Fruit fly (Drosophila melanogaster): ENCODE measurements around the gene Pcyt2.
A peak's percentile ranks its signal among the peaks of the same experiment; 100 is the strongest.

Pcyt2 gene

DNA sequence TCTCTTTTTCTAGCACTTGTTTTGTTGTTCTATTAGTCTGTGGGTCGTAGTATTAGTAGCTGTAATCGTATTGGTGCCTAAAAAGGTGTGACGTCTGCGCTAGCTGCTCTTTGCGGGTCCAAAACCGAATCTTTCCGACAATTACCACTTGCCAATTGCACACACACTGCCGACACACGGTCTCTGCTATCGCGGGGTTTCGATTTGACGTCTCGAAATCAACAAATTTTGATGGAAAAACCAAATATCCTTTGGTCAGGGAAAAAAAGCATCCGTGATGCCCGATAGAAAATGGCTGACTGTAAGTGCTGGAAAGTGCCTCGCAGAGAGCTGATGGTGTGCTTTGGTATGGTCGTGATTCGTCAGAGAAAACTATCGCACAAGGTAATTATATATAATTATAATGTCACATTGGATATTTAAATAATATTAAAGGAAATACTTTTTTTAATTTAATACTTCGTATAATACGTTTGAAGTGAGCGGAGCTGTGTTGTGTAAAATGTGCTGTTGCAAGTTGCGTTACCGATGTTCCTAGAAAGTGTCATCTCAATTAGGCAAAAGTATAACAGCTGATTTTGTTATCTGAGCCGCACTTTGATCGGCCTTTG is 5.0 kb downstream of the Pcyt2 start, which contains the start of the genes Pex10 and CG12099 (continued):
- TF ChIP-seq sisA (GFP tag; IDR thresholded peaks at IDR 0.05) (peak; percentile 93), CG13424 (tag; optimal IDR thresholded peaks at IDR 0.05) (peak; percentile 92), CG10366 (GFP tag; IDR thresholded peaks at IDR 0.05) (peak; percentile 92), CG17568 (GFP tag; optimal IDR thresholded peaks at IDR 0.05) (no peak), Xbp1 (GFP tag; optimal IDR thresholded peaks at IDR 0.05) (peak; percentile 94), CG4854 (GFP tag; optimal IDR thresholded peaks at IDR 0.05) (peak; percentile 74), mam (GFP tag; optimal IDR thresholded peaks at IDR 0.05) (peak; percentile 78), nerfin-1 (tag; optimal IDR thresholded peaks at IDR 0.05) (peak; percentile 82), CG5245 (GFP tag; optimal IDR thresholded peaks at IDR 0.05) (peak; percentile 56), CG6654 (GFP tag; optimal IDR thresholded peaks at IDR 0.05) (peak; percentile 52), CrebB (tag; optimal IDR thresholded peaks at IDR 0.05) (peak; percentile 72), maf-S (GFP tag; optimal IDR thresholded peaks at IDR 0.05) (peak; percentile 72), row (GFP tag; IDR thresholded peaks at IDR 0.05) (peak; percentile 98), Mad (GFP tag; optimal IDR thresholded peaks at IDR 0.05) (peak; percentile 83), C15 (GFP tag; IDR thresholded peaks at IDR 0.05) (peak; percentile 70; the same call in 2 of the 3 replicates), CG17328 (GFP tag; IDR thresholded peaks at IDR 0.05) (peak; percentile 86), CG2129 (GFP tag; IDR thresholded peaks at IDR 0.05; ENCODE audit: partially characterized antibody) (peak; percentile 90), hbn (GFP tag; IDR thresholded peaks at IDR 0.05; ENCODE audit: partially characterized antibody) (peak; percentile 93), h (optimal IDR thresholded peaks at IDR 0.05) (no peak), CG10543 (GFP tag; optimal IDR thresholded peaks at IDR 0.05) (peak; percentile 92), Doc3 (GFP tag; IDR thresholded peaks at IDR 0.05; ENCODE audit: partially characterized antibody) (peak; percentile 93), Oli (tag; optimal IDR thresholded peaks at IDR 0.05) (peak; percentile 73), CG31388 (GFP tag; optimal IDR thresholded peaks at IDR 0.05) (peak; percentile 64), kah (GFP tag; optimal IDR thresholded peaks at IDR 0.05) (peak; percentile 41), Nf-YC (tag; optimal IDR thresholded peaks at IDR 0.05) (peak; percentile 86), CG14860 (GFP tag; IDR thresholded peaks at IDR 0.05; ENCODE audit: partially characterized antibody) (peak; percentile 96), lola (GFP tag; optimal IDR thresholded peaks at IDR 0.05) (peak in 1 of 3 experiments; percentile 89), GATAe (GFP tag; conservative IDR thresholded peaks at IDR 0.05) (peak; percentile 91), CG12236 (GFP tag; optimal IDR thresholded peaks at IDR 0.05) (no peak), scrt (GFP tag; optimal IDR thresholded peaks at IDR 0.05) (no peak), gsb (GFP tag; IDR thresholded peaks at IDR 0.05) (peak; percentile 72), Atf6 (GFP tag; IDR thresholded peaks at IDR 0.05) (peak; percentile 91), disco-r (GFP tag; optimal IDR thresholded peaks at IDR 0.05) (peak; percentile 13), bsh (GFP tag; optimal IDR thresholded peaks at IDR 0.05) (peak in 1 of 2 experiments; percentile 81), prd (optimal IDR thresholded peaks at IDR 0.05) (no peak), prd (GFP tag; IDR thresholded peaks at IDR 0.05) (peak; percentile 96), CG1832 (GFP tag; optimal IDR thresholded peaks at IDR 0.05) (no peak), ems (GFP tag; optimal IDR thresholded peaks at IDR 0.05) (peak; percentile 76), CG1603 (tag; optimal IDR thresholded peaks at IDR 0.05) (peak; percentile 80), gcm2 (GFP tag; optimal IDR thresholded peaks at IDR 0.05) (no peak), abd-A (tag; optimal IDR thresholded peaks at IDR 0.05) (no peak), CG11560 (tag; IDR thresholded peaks at IDR 0.05) (peak; percentile 83), CG6689 (GFP tag; IDR thresholded peaks at IDR 0.05) (peak; percentile 91), Nf-YB (GFP tag; optimal IDR thresholded peaks at IDR 0.05) (peak; percentile 72), CG18599 (GFP tag; optimal IDR thresholded peaks at IDR 0.05) (peak; percentile 89), dati (GFP tag; IDR thresholded peaks at IDR 0.05) (0 out of 2 replicates have a peak, but pooled peaks have one; percentile 48), CG12942 (GFP tag; optimal IDR thresholded peaks at IDR 0.05) (peak; percentile 92), CG16863 (GFP tag; optimal IDR thresholded peaks at IDR 0.05) (peak; percentile 61), CG9727 (GFP tag; optimal IDR thresholded peaks at IDR 0.05) (peak; percentile 91), lilli (GFP tag; optimal IDR thresholded peaks at IDR 0.05) (peak; percentile 88)

Measured in whole organism, embryonic.